Fruit fly (Drosophila melanogaster) whole organism, embryonic: ENCODE data around the gene Fum1.
A peak's percentile ranks its signal among the peaks of the same experiment; 100 is the strongest.

Experiments
- Aef1 ChIP-seq: fragments of 200-800 bp; sonication (Bioruptor generic); IDR thresholded peaks from 3 replicates; pipeline ENCODE4 v1.3.6; 2022; ENCODE audit warnings: missing biosample characterization, missing genetic modification characterization
- Atf-2 ChIP-seq: fragments of 200-800 bp; sonication (Bioruptor generic); optimal IDR thresholded peaks from 2 replicates; lab custom pipeline; 2016; ENCODE audit warnings: missing biosample characterization, missing genetic modification characterization
- CG10267 ChIP-seq: fragments of 200-800 bp; sonication (Bioruptor generic); optimal IDR thresholded peaks from 2 replicates; lab custom pipeline; 2018; ENCODE audit warnings: missing biosample characterization, mild to moderate bottlenecking, missing genetic modification characterization, moderate library complexity
- CG12299 ChIP-seq: fragments of 200-800 bp; sonication (Bioruptor generic); optimal IDR thresholded peaks from 2 replicates; lab custom pipeline; 2018; ENCODE audit warnings: missing biosample characterization, mild to moderate bottlenecking, missing genetic modification characterization
- CG1233 ChIP-seq: fragments of 200-800 bp; sonication (Bioruptor generic); optimal IDR thresholded peaks from 4 replicates; lab custom pipeline; 2018; ENCODE audit warnings: missing biosample characterization, mild to moderate bottlenecking, missing genetic modification characterization
- CG14441 ChIP-seq: fragments of 200-800 bp; sonication (Bioruptor generic); IDR thresholded peaks from 2 replicates; pipeline ENCODE4 v1.3.6; 2022; ENCODE audit warnings: missing biosample characterization, missing genetic modification characterization
- CG15269 ChIP-seq: fragments of 200-800 bp; sonication (Bioruptor generic); optimal IDR thresholded peaks from 2 replicates; lab custom pipeline; 2018; ENCODE audit warnings: missing biosample characterization, mild to moderate bottlenecking, missing genetic modification characterization, moderate library complexity
- CG16779 ChIP-seq: fragments of 200-800 bp; sonication (Bioruptor generic); IDR thresholded peaks from 2 replicates; pipeline ENCODE4 v1.3.6; 2022; ENCODE audit warnings: missing biosample characterization, missing genetic modification characterization
- CG17359 ChIP-seq: fragments of 200-800 bp; sonication (Bioruptor generic); optimal IDR thresholded peaks from 3 replicates; lab custom pipeline; 2018; ENCODE audit warnings: missing biosample characterization, mild to moderate bottlenecking, missing genetic modification characterization, moderate library complexity
- CG17568 ChIP-seq: fragments of 200-800 bp; sonication (Bioruptor generic); optimal IDR thresholded peaks from 2 replicates; lab custom pipeline; 2018; ENCODE audit warnings: missing biosample characterization, mild to moderate bottlenecking, missing genetic modification characterization, moderate library complexity
- CG1832 ChIP-seq: fragments of 200-800 bp; sonication (Bioruptor generic); optimal IDR thresholded peaks from 2 replicates; lab custom pipeline; 2017; ENCODE audit warnings: missing biosample characterization, mild to moderate bottlenecking, missing genetic modification characterization, inconsistent platforms
- CG7839 ChIP-seq: fragments of 200-800 bp; sonication (Bioruptor generic); optimal IDR thresholded peaks from 3 replicates; lab custom pipeline; 2018; ENCODE audit warnings: missing biosample characterization, mild to moderate bottlenecking, missing genetic modification characterization, moderate library complexity
- CG8290 ChIP-seq, 3 experiments: fragments of 200-800 bp; sonication (Bioruptor generic); optimal IDR thresholded peaks; 2 replicates each; lab custom pipeline; 2016 to 2019; ENCODE audit warnings: missing biosample characterization in 3 of 3, missing genetic modification characterization in 3 of 3, mild to moderate bottlenecking in 2 of 3, moderate library complexity in 1 of 3
- CG9932 ChIP-seq: fragments of 200-800 bp; sonication (Bioruptor generic); IDR thresholded peaks from 2 replicates; pipeline ENCODE4 v1.3.6; 2022; ENCODE audit warnings: missing biosample characterization, missing genetic modification characterization
- CoRest ChIP-seq: fragments of 200-800 bp; sonication (Bioruptor generic); optimal IDR thresholded peaks from 3 replicates; lab custom pipeline; 2018; ENCODE audit warnings: missing biosample characterization, mild to moderate bottlenecking, missing genetic modification characterization, moderate library complexity
- Deaf1 ChIP-seq: fragments of 200-800 bp; optimal IDR thresholded peaks from 3 replicates; lab custom pipeline; 2019; ENCODE audit warnings: missing biosample characterization, mild to moderate bottlenecking, missing genetic modification characterization, moderate library complexity
- Dek ChIP-seq: fragments of 200-800 bp; sonication (Bioruptor generic); optimal IDR thresholded peaks from 3 replicates; lab custom pipeline; 2019; ENCODE audit warnings: missing biosample characterization, mild to moderate bottlenecking, missing genetic modification characterization, moderate library complexity
- Drgx ChIP-seq: fragments of 200-800 bp; sonication (Bioruptor generic); IDR thresholded peaks from 2 replicates; pipeline ENCODE4 v1.3.6; 2022; ENCODE audit warnings: missing biosample characterization, missing genetic modification characterization
- HHEX ChIP-seq: fragments of 200-800 bp; sonication (Bioruptor generic); optimal IDR thresholded peaks from 3 replicates; lab custom pipeline; 2017; ENCODE audit warnings: missing biosample characterization, mild to moderate bottlenecking, missing genetic modification characterization, missing genetic modification reagents
- Hr51 ChIP-seq, 2 experiments: fragments of 200-800 bp; sonication (Bioruptor generic); optimal IDR thresholded peaks; 2 replicates in 1 of 2; 3 replicates in 1 of 2; lab custom pipeline; 2016 to 2018; ENCODE audit warnings: missing biosample characterization in 2 of 2, missing genetic modification characterization in 2 of 2, mild to moderate bottlenecking in 1 of 2, moderate library complexity in 1 of 2
- Meics ChIP-seq: fragments of 200-800 bp; sonication (Bioruptor generic); optimal IDR thresholded peaks from 2 replicates; lab custom pipeline; 2017; ENCODE audit warnings: missing biosample characterization, mild to moderate bottlenecking, missing genetic modification characterization
- PHDP ChIP-seq: fragments of 200-800 bp; sonication (Bioruptor generic); optimal IDR thresholded peaks from 3 replicates; lab custom pipeline; 2018; ENCODE audit warnings: missing biosample characterization, mild to moderate bottlenecking, missing genetic modification characterization, moderate library complexity
- Ptx1 ChIP-seq: fragments of 200-800 bp; sonication (Bioruptor generic); IDR thresholded peaks from 2 replicates; pipeline ENCODE4 v1.3.6; 2022; ENCODE audit warnings: missing biosample characterization, missing genetic modification characterization
- Ssrp ChIP-seq: fragments of 200-800 bp; sonication (Bioruptor generic); optimal IDR thresholded peaks from 2 replicates; lab custom pipeline; 2018; ENCODE audit warnings: missing biosample characterization, mild to moderate bottlenecking, missing genetic modification characterization, moderate library complexity
- cato ChIP-seq: fragments of 200-800 bp; sonication (Bioruptor generic); optimal IDR thresholded peaks from 2 replicates; lab custom pipeline; 2016; ENCODE audit warnings: missing biosample characterization, missing genetic modification characterization, borderline replicate concordance
- cg ChIP-seq: fragments of 200-800 bp; sonication (Bioruptor generic); optimal IDR thresholded peaks from 3 replicates; lab custom pipeline; 2019; ENCODE audit warnings: missing biosample characterization, mild to moderate bottlenecking, missing genetic modification characterization, moderate library complexity
- chif ChIP-seq, 2 experiments: fragments of 200-800 bp; sonication (Bioruptor generic); optimal IDR thresholded peaks; 3 replicates each; lab custom pipeline; 2016; ENCODE audit warnings: missing biosample characterization in 2 of 2, missing genetic modification characterization in 2 of 2
- ci ChIP-seq: fragments of 200-800 bp; sonication (Bioruptor generic); IDR thresholded peaks from 3 replicates; pipeline ENCODE4 v1.3.6; 2022; ENCODE audit warnings: missing biosample characterization, missing genetic modification characterization
- dmrt99B ChIP-seq: fragments of 200-800 bp; sonication (Bioruptor generic); optimal IDR thresholded peaks from 2 replicates; lab custom pipeline; 2018; ENCODE audit warnings: missing biosample characterization, mild to moderate bottlenecking, missing genetic modification characterization, moderate library complexity
- gem ChIP-seq: fragments of 200-800 bp; sonication (Bioruptor generic); optimal IDR thresholded peaks from 2 replicates; lab custom pipeline; 2019; ENCODE audit warnings: missing biosample characterization, mild to moderate bottlenecking, missing genetic modification characterization, moderate library complexity
- hkb ChIP-seq, 2 experiments: fragments of 200-800 bp in 1 of 2; fragments of >200 bp in 1 of 2; sonication (Bioruptor generic) in 1 of 2; IDR thresholded peaks in 1 of 2; optimal IDR thresholded peaks in 1 of 2; 2 replicates each; pipeline versions ENCODE4 v1.3.6 to Lab custom; 2017 to 2022; ENCODE audit warnings: missing biosample characterization in 1 of 2, missing genetic modification characterization in 1 of 2
- lab ChIP-seq: fragments of 200-800 bp; sonication (Bioruptor generic); optimal IDR thresholded peaks from 3 replicates; lab custom pipeline; 2017; ENCODE audit warnings: missing biosample characterization, missing genetic modification characterization, mild to moderate bottlenecking, moderate library complexity, missing genetic modification reagents
- org-1 ChIP-seq: fragments of 200-800 bp; sonication (Bioruptor generic); optimal IDR thresholded peaks from 2 replicates; lab custom pipeline; 2017; ENCODE audit warnings: missing biosample characterization, missing genetic modification characterization
- phol ChIP-seq: fragments of 200-800 bp; sonication (Bioruptor generic); optimal IDR thresholded peaks from 3 replicates; lab custom pipeline; 2018; ENCODE audit warnings: missing biosample characterization, mild to moderate bottlenecking, missing genetic modification characterization, moderate library complexity
- psq ChIP-seq: fragments of 200-800 bp; sonication (Bioruptor generic); optimal IDR thresholded peaks from 2 replicates; lab custom pipeline; 2017; ENCODE audit warnings: missing biosample characterization, missing genetic modification characterization
- sim ChIP-seq: fragments of 200-800 bp; sonication (Bioruptor generic); IDR thresholded peaks from 2 replicates; pipeline ENCODE4 v1.3.6; 2022; ENCODE audit warnings: missing biosample characterization, missing genetic modification characterization
- sima ChIP-seq: fragments of 200-800 bp; sonication (Bioruptor generic); optimal IDR thresholded peaks from 2 replicates; lab custom pipeline; 2016; ENCODE audit warnings: missing biosample characterization, missing genetic modification characterization
- slou ChIP-seq: fragments of 200-800 bp; sonication (Bioruptor generic); optimal IDR thresholded peaks from 3 replicates; lab custom pipeline; 2016; ENCODE audit warnings: missing biosample characterization, missing genetic modification characterization
- sna ChIP-seq: fragments of 200-800 bp; sonication (Bioruptor generic); IDR thresholded peaks from 2 replicates; pipeline ENCODE4 v1.3.6; 2022; ENCODE audit warnings: missing biosample characterization, missing genetic modification characterization; ENCODE audit not compliant: partially characterized antibody
- vvl ChIP-seq: fragments of 200-800 bp; sonication (Bioruptor generic); IDR thresholded peaks from 2 replicates; pipeline ENCODE4 v1.3.6; 2022; ENCODE audit warnings: missing biosample characterization, missing genetic modification characterization
- zfh1 ChIP-seq: fragments of 200-800 bp; sonication (Bioruptor generic); IDR thresholded peaks from 3 replicates; pipeline ENCODE4 v1.3.6; 2022; ENCODE audit warnings: missing biosample characterization, missing genetic modification characterization

The Fum1 gene

DNA sequence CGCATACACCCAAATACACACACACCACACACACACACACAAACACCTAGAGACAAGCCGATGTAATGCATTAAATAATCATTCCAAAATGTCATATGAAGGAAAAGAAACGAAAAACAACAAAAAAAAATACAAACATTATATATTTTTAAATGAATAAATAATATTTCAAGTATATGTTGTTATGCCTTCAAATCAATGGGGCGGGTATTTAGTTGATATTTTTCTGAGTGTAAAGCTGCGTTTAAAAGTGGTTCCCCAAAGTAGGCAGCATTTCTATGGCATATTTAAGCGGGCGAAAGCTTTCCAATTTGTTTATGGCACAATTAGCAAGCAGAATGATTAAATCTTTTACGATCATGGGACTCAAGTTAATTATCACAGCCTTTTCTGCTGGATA lies 41.0 kb downstream of the Fum1 start (continued):
- TF ChIP-seq psq (GFP tag; lab: Kevin White, UChicago) (no peak), zfh1 (GFP tag; lab: Robert Waterston, UW) (peak; percentile 20; the same call in 1 of the 3 replicates), Ssrp (tag; lab: Kevin White, UChicago) (peak; percentile 11), CG17568 (GFP tag; lab: Kevin White, UChicago) (no peak), CG16779 (GFP tag; lab: Robert Waterston, UW) (no peak), Ptx1 (GFP tag; lab: Robert Waterston, UW) (0 out of 2 replicates have a peak, but pooled peaks have one; percentile 27), lab (GFP tag; lab: Kevin White, UChicago) (peak; percentile 48), Drgx (peak; percentile 53), CG7839 (tag; lab: Kevin White, UChicago) (peak; percentile 42), vvl (GFP tag; lab: Robert Waterston, UW) (peak; percentile 44; the same call in 1 of the 2 replicates), CG1233 (no peak), chif (GFP tag; optimal IDR thresholded peaks at IDR 0.05; lab: Kevin White, UChicago) (no peak), CG9932 (GFP tag; lab: Robert Waterston, UW) (peak; percentile 41; the same call in 1 of the 2 replicates), phol (tag; lab: Kevin White, UChicago) (peak; percentile 31), Dek (tag; lab: Kevin White, UChicago) (peak; percentile 20), Atf-2 (GFP tag; lab: Kevin White, UChicago) (no peak), CG1832 (GFP tag; lab: Kevin White, UChicago) (no peak), CG10267 (tag; lab: Kevin White, UChicago) (peak; percentile 9), CG14441 (GFP tag; lab: Robert Waterston, UW) (peak; percentile 48; the same call in 1 of the 2 replicates), CoRest (tag; lab: Kevin White, UChicago) (no peak), Hr51 (GFP tag; optimal IDR thresholded peaks at IDR 0.05; lab: Kevin White, UChicago) (peak in 1 of 2 experiments; percentile 27), CG15269 (tag; lab: Kevin White, UChicago) (peak; percentile 17), Aef1 (GFP tag; lab: Robert Waterston, UW) (0 out of 3 replicates have a peak, but pooled peaks have one; percentile 14), CG12299 (tag; lab: Kevin White, UChicago) (no peak), ci (GFP tag; lab: Robert Waterston, UW) (peak; percentile 40; the same call in 1 of the 3 replicates), sna (GFP tag; lab: Robert Waterston, UW) (no peak), hkb (optimal IDR thresholded peaks at IDR 0.05; lab: Kevin White, UChicago) (no peak), hkb (GFP tag; IDR thresholded peaks at IDR 0.05; lab: Robert Waterston, UW) (peak; percentile 56; the same call in 1 of the 2 replicates), PHDP (tag; lab: Kevin White, UChicago) (peak; percentile 15), sima (GFP tag; lab: Kevin White, UChicago) (no peak), CG17359 (tag; lab: Kevin White, UChicago) (peak; percentile 47), HHEX (GFP tag; lab: Kevin White, UChicago) (peak; percentile 32), org-1 (no peak), Deaf1 (tag; lab: Kevin White, UChicago) (no peak), gem (tag; lab: Kevin White, UChicago) (peak; percentile 55), slou (no peak), cato (no peak), cg (GFP tag; lab: Kevin White, UChicago) (peak; percentile 25), Meics (GFP tag; lab: Kevin White, UChicago) (peak; percentile 4), dmrt99B (tag; lab: Kevin White, UChicago) (peak; percentile 32), CG8290 (GFP tag; optimal IDR thresholded peaks at IDR 0.05; lab: Kevin White, UChicago) (no peak), CG8290 (tag; optimal IDR thresholded peaks at IDR 0.05; lab: Kevin White, UChicago) (peak in 1 of 2 experiments; percentile 15), sim (GFP tag; lab: Robert Waterston, UW) (0 out of 2 replicates have a peak, but pooled peaks have one; percentile 29)
